Worm (Caenorhabditis elegans): ENCODE results near the gene let-60.

DNA sequence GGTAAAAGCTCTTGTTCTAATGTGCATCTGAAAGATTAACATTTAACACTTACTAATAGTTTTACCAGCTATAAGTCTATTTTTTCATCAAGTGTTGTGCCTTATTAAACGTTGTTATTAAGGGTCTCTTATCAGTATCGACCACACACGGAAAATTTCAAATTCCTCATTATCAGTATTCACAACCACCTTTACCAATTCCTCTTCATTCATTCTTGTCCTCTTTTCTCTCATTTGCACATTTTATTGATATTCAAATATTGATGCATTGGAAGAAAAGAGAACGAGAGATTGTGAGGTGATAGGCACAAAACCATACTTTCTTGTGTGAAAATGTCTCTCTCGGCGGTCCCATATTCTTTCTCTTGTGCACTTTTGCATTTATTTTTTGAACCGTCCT is 31.0 kb upstream of the let-60 start:
- TF ChIP-seq tlf-1 (GFP tag; optimal IDR thresholded peaks at IDR 0.05) (no peak), snpc-1.3 (tag; optimal IDR thresholded peaks at IDR 0.05; ENCODE audit: insufficient read depth) (no peak), snpc-3.4 (tag; optimal IDR thresholded peaks at IDR 0.05) (no peak), sea-2 (GFP tag; IDR thresholded peaks at IDR 0.05) (no peak), lin-40 (tag; optimal IDR thresholded peaks at IDR 0.05) (no peak), F10E7.11 (tag; optimal IDR thresholded peaks at IDR 0.05) (no peak), madf-8 (GFP tag; conservative IDR thresholded peaks at IDR 0.05) (no peak), nfyb-1 (GFP tag; IDR thresholded peaks at IDR 0.05) (no peak), snpc-1.1 (tag; optimal IDR thresholded peaks at IDR 0.05; ENCODE audit: insufficient read depth) (no peak)
